Worm (Caenorhabditis elegans) whole organism, L4 larva: Measurements from ENCODE around the gene cct-1.

Source experiments
- F10B5.3 ChIP-seq: sonication (generic microtip); optimal IDR thresholded peaks from 2 replicates; lab custom pipeline; 2016; ENCODE audit warnings: mild to moderate bottlenecking, missing genetic modification characterization, missing compliant biosample characterization
- F37D6.2 ChIP-seq: sonication (generic microtip); optimal IDR thresholded peaks from 2 replicates; lab custom pipeline; 2016; ENCODE audit warnings: mild to moderate bottlenecking, missing genetic modification characterization, missing compliant biosample characterization
- F44E2.7 ChIP-seq: fragments of 200-800 bp; sonication (Bioruptor generic); IDR thresholded peaks from 2 replicates; pipeline ENCODE4 v2.1.2; 2022; ENCODE audit warnings: missing genetic modification characterization, missing compliant biosample characterization
- T26A8.4 ChIP-seq: fragments of 200-800 bp; sonication (Bioruptor generic); IDR thresholded peaks from 2 replicates; pipeline ENCODE4 v1.3.6; 2022; ENCODE audit warnings: missing genetic modification characterization, missing compliant biosample characterization
- Y105C5A.15 ChIP-seq: fragments of 200-800 bp; sonication (Bioruptor generic); IDR thresholded peaks from 2 replicates; pipeline ENCODE4 v1.3.6; 2022; ENCODE audit warnings: missing genetic modification characterization, missing compliant biosample characterization
- Y5F2A.4 ChIP-seq: fragments of 200-800 bp; sonication (Bioruptor generic); optimal IDR thresholded peaks from 2 replicates; lab custom pipeline; 2018; ENCODE audit warnings: mild to moderate bottlenecking, missing genetic modification characterization, missing compliant biosample characterization
- aha-1 ChIP-seq: fragments of 150-350 bp; peaks from one replicate; lab custom pipeline; 2014; ENCODE audit warnings: missing biosample characterization, missing genetic modification characterization
- ama-1 ChIP-seq: fragments of 150-350 bp; optimal IDR thresholded peaks from 2 replicates; lab custom pipeline; 2014; ENCODE audit warnings: inconsistent platforms, mixed read lengths
- arid-1 ChIP-seq: fragments of 200-800 bp; sonication (Bioruptor generic); conservative IDR thresholded peaks from 2 replicates; pipeline ENCODE4 v1.3.6; 2022; ENCODE audit warnings: missing genetic modification reagents, missing genetic modification characterization, missing compliant biosample characterization
- attf-4 ChIP-seq: sonication (generic microtip); optimal IDR thresholded peaks from 3 replicates; lab custom pipeline; 2017; ENCODE audit warnings: missing biosample characterization, missing genetic modification characterization
- ceh-28 ChIP-seq: fragments of 150-350 bp; optimal IDR thresholded peaks from 2 replicates; lab custom pipeline; 2014; ENCODE audit warnings: missing biosample characterization, missing genetic modification reagents, missing genetic modification characterization
- ceh-44 ChIP-seq: fragments of 200-800 bp; sonication (Bioruptor generic); IDR thresholded peaks from 2 replicates; pipeline ENCODE4 v1.3.6; 2022; ENCODE audit warnings: missing genetic modification reagents, missing genetic modification characterization, missing compliant biosample characterization
- ctbp-1 ChIP-seq: fragments of 200-800 bp; sonication (Bioruptor generic); IDR thresholded peaks from 2 replicates; pipeline ENCODE4 v1.3.6; 2022; ENCODE audit warnings: missing genetic modification reagents, missing genetic modification characterization, missing compliant biosample characterization
- daf-12 ChIP-seq: fragments of 150-350 bp; optimal IDR thresholded peaks from 2 replicates; lab custom pipeline; 2014; ENCODE audit warnings: missing biosample characterization, missing genetic modification reagents, missing genetic modification characterization
- daf-8 ChIP-seq: fragments of 200-800 bp; sonication (Bioruptor generic); IDR thresholded peaks from 2 replicates; pipeline ENCODE4 v1.3.6; 2022; ENCODE audit warnings: missing genetic modification characterization, missing compliant biosample characterization
- dpl-1 ChIP-seq: fragments of 150-350 bp; optimal IDR thresholded peaks from 2 replicates; lab custom pipeline; 2014; ENCODE audit warnings: missing biosample characterization, missing genetic modification reagents, missing genetic modification characterization
- duxl-1 ChIP-seq: sonication (generic microtip); optimal IDR thresholded peaks from 2 replicates; lab custom pipeline; 2016; ENCODE audit warnings: mild to moderate bottlenecking, missing genetic modification characterization, moderate library complexity, missing compliant biosample characterization; ENCODE audit not compliant: poor library complexity
- fos-1 ChIP-seq: fragments of 150-350 bp; optimal IDR thresholded peaks from 2 replicates; lab custom pipeline; 2014; ENCODE audit warnings: missing biosample characterization, missing genetic modification characterization
- hif-1 ChIP-seq, 2 experiments: sonication (generic microtip); optimal IDR thresholded peaks; 2 replicates each; lab custom pipeline; 2016 to 2017; ENCODE audit warnings: missing compliant biosample characterization in 2 of 2, missing genetic modification characterization in 2 of 2, missing genetic modification reagents in 2 of 2, missing genotype in 2 of 2, mild to moderate bottlenecking in 1 of 2
- hlh-11 ChIP-seq: fragments of 200-800 bp; sonication (Bioruptor generic); optimal IDR thresholded peaks from 2 replicates; lab custom pipeline; 2018; ENCODE audit warnings: mild to moderate bottlenecking, missing genetic modification characterization, missing compliant biosample characterization
- hmg-1.1 ChIP-seq: fragments of 200-800 bp; sonication (Bioruptor generic); IDR thresholded peaks from 2 replicates; pipeline ENCODE4 v1.3.6; 2022; ENCODE audit warnings: missing genetic modification reagents, missing genetic modification characterization, missing compliant biosample characterization
- jun-1 ChIP-seq: fragments of 150-350 bp; optimal IDR thresholded peaks from 2 replicates; lab custom pipeline; 2014; ENCODE audit warnings: missing biosample characterization, missing genetic modification reagents, missing genetic modification characterization
- lim-7 ChIP-seq: fragments of 200-800 bp; sonication (Bioruptor generic); IDR thresholded peaks from 2 replicates; pipeline ENCODE4 v1.3.6; 2022; ENCODE audit warnings: missing genetic modification characterization, missing compliant biosample characterization
- lin-1 ChIP-seq: fragments of 200-800 bp; sonication (Bioruptor generic); IDR thresholded peaks from 2 replicates; pipeline ENCODE4 v1.3.6; 2022; ENCODE audit warnings: missing genetic modification reagents, missing genetic modification characterization, missing compliant biosample characterization
- lin-13 ChIP-seq: fragments of 150-350 bp; optimal IDR thresholded peaks from 2 replicates; lab custom pipeline; 2014; ENCODE audit warnings: missing biosample characterization, missing genetic modification reagents, missing genetic modification characterization
- lin-15B ChIP-seq: fragments of 150-350 bp; sonication (generic microtip); optimal IDR thresholded peaks from 3 replicates; lab custom pipeline; 2014; ENCODE audit warnings: missing biosample characterization, missing genetic modification characterization
- lin-39 ChIP-seq: fragments of 150-350 bp; optimal IDR thresholded peaks from 2 replicates; lab custom pipeline; 2014; ENCODE audit warnings: missing biosample characterization, missing genetic modification reagents, missing genetic modification characterization
- lsy-2 ChIP-seq, 2 experiments: fragments of 150-350 bp in 1 of 2; sonication (generic microtip) in 1 of 2; optimal IDR thresholded peaks; 2 replicates each; lab custom pipeline; 2014 to 2017; ENCODE audit warnings: missing biosample characterization in 2 of 2, missing genetic modification characterization in 2 of 2
- mdl-1 ChIP-seq, 2 experiments: fragments of 150-350 bp in 1 of 2; sonication (generic microtip) in 1 of 2; optimal IDR thresholded peaks; 2 replicates each; lab custom pipeline; 2014 to 2017; ENCODE audit warnings: missing biosample characterization in 2 of 2, missing genetic modification characterization in 2 of 2
- mes-2 ChIP-seq: sonication (generic microtip); optimal IDR thresholded peaks from 2 replicates; lab custom pipeline; 2016; ENCODE audit warnings: missing genotype, mild to moderate bottlenecking, missing genetic modification characterization, missing compliant biosample characterization; ENCODE audit not compliant: poor library complexity, severe bottlenecking
- mxl-2 ChIP-seq: fragments of 200-800 bp; sonication (Bioruptor generic); conservative IDR thresholded peaks from 2 replicates; pipeline ENCODE4 v1.3.6; 2022; ENCODE audit warnings: missing genetic modification reagents, missing genetic modification characterization, missing compliant biosample characterization
- mxl-3 ChIP-seq: fragments of 200-800 bp; sonication (Bioruptor generic); optimal IDR thresholded peaks from 2 replicates; lab custom pipeline; 2018; ENCODE audit warnings: mild to moderate bottlenecking, missing genetic modification characterization, missing compliant biosample characterization
- nhr-102 ChIP-seq: sonication (generic microtip); optimal IDR thresholded peaks from 2 replicates; lab custom pipeline; 2016; ENCODE audit warnings: mild to moderate bottlenecking, missing genetic modification characterization, moderate library complexity, missing compliant biosample characterization
- nhr-11 ChIP-seq: fragments of 150-350 bp; optimal IDR thresholded peaks from 2 replicates; lab custom pipeline; 2014; ENCODE audit warnings: missing biosample characterization, missing genetic modification characterization
- nhr-111 ChIP-seq: fragments of 200-800 bp; sonication (Bioruptor generic); optimal IDR thresholded peaks from 2 replicates; lab custom pipeline; 2018; ENCODE audit warnings: mild to moderate bottlenecking, missing genetic modification characterization, missing compliant biosample characterization
- nhr-28 ChIP-seq: fragments of 150-350 bp; optimal IDR thresholded peaks from 2 replicates; lab custom pipeline; 2014; ENCODE audit warnings: missing biosample characterization, missing genetic modification characterization
- nhr-41 ChIP-seq: fragments of 200-800 bp; sonication (Bioruptor generic); IDR thresholded peaks from 2 replicates; pipeline ENCODE4 v1.3.6; 2022; ENCODE audit warnings: missing genetic modification reagents, missing genetic modification characterization, missing compliant biosample characterization
- nhr-42 ChIP-seq: fragments of 200-800 bp; sonication (Bioruptor generic); IDR thresholded peaks from 2 replicates; pipeline ENCODE4 v1.3.6; 2022; ENCODE audit warnings: missing genetic modification characterization, missing compliant biosample characterization
- nhr-6 ChIP-seq: fragments of 150-350 bp; optimal IDR thresholded peaks from 2 replicates; lab custom pipeline; 2014; ENCODE audit warnings: missing biosample characterization, missing genetic modification characterization
- nhr-77 ChIP-seq: fragments of 150-350 bp; optimal IDR thresholded peaks from 2 replicates; lab custom pipeline; 2014; ENCODE audit warnings: missing biosample characterization, missing genetic modification characterization
- pha-4 ChIP-seq, 2 experiments: fragments of 150-350 bp in 1 of 2; fragments of 200-800 bp in 1 of 2; sonication (Bioruptor generic) in 1 of 2; IDR thresholded peaks in 1 of 2; optimal IDR thresholded peaks in 1 of 2; 2 replicates each; pipeline versions ENCODE4 v1.3.6 to Lab custom; 2014 to 2022; ENCODE audit warnings: missing genetic modification characterization in 2 of 2, missing genetic modification reagents in 2 of 2, missing biosample characterization in 1 of 2, missing compliant biosample characterization in 1 of 2
- php-3 ChIP-seq: fragments of 200-800 bp; sonication (Bioruptor generic); IDR thresholded peaks from 2 replicates; pipeline ENCODE4 v1.3.6; 2022; ENCODE audit warnings: missing genetic modification reagents, missing genetic modification characterization, missing compliant biosample characterization
- pqm-1 ChIP-seq: sonication (generic microtip); optimal IDR thresholded peaks from 2 replicates; lab custom pipeline; 2017; ENCODE audit warnings: missing biosample characterization, missing genetic modification characterization
- sdz-12 ChIP-seq: fragments of 200-800 bp; sonication (Bioruptor generic); optimal IDR thresholded peaks from 2 replicates; lab custom pipeline; 2018; ENCODE audit warnings: mild to moderate bottlenecking, missing genetic modification characterization, missing compliant biosample characterization
- spr-1 ChIP-seq: sonication (generic microtip); optimal IDR thresholded peaks from 2 replicates; lab custom pipeline; 2016; ENCODE audit warnings: mild to moderate bottlenecking, missing genetic modification characterization, missing compliant biosample characterization
- spr-3 ChIP-seq: fragments of 200-800 bp; sonication (Bioruptor generic); optimal IDR thresholded peaks from 2 replicates; lab custom pipeline; 2018; ENCODE audit warnings: mild to moderate bottlenecking, missing genetic modification characterization, missing compliant biosample characterization
- tag-97 ChIP-seq: fragments of 200-800 bp; sonication (Bioruptor generic); IDR thresholded peaks from 2 replicates; pipeline ENCODE4 v1.3.6; 2022; ENCODE audit warnings: missing genetic modification characterization, missing compliant biosample characterization
- vab-7 ChIP-seq: fragments of 200-800 bp; sonication (Bioruptor generic); IDR thresholded peaks from 2 replicates; pipeline ENCODE4 v1.3.6; 2022; ENCODE audit warnings: missing genetic modification reagents, missing genetic modification characterization, missing compliant biosample characterization
- zfp-2 ChIP-seq: sonication (generic microtip); optimal IDR thresholded peaks from 2 replicates; lab custom pipeline; 2016; ENCODE audit warnings: mild to moderate bottlenecking, missing genetic modification characterization, missing compliant biosample characterization
- zfp-3 ChIP-seq: fragments of 200-800 bp; sonication (Bioruptor generic); conservative IDR thresholded peaks from 2 replicates; pipeline ENCODE4 v1.3.6; 2022; ENCODE audit warnings: missing genetic modification reagents, missing genetic modification characterization, missing compliant biosample characterization
- ztf-11 ChIP-seq: fragments of 150-350 bp; optimal IDR thresholded peaks from 2 replicates; lab custom pipeline; 2014; ENCODE audit warnings: missing biosample characterization, missing genetic modification characterization

Gene cct-1

ce11 chrII:8185016-8185493 lies at the start of gene cct-1, which contains the start of gene mig-5 (continued):
- TF ChIP-seq lin-1 (GFP tag; lab: Robert Waterston, UW) (peak; percentile 85), arid-1 (GFP tag; lab: Robert Waterston, UW) (peak; percentile 93), mxl-3 (GFP tag; lab: Kevin White, UChicago) (peak; percentile 56), hlh-11 (tag; lab: Kevin White, UChicago) (peak; percentile 94), nhr-102 (tag; lab: Kevin White, UChicago) (peak; percentile 96), F10B5.3 (tag; lab: Kevin White, UChicago) (peak; percentile 85), dpl-1 (GFP tag; lab: Kevin White, UChicago) (peak; percentile 91), pha-4 (GFP tag; IDR thresholded peaks at IDR 0.05; lab: Robert Waterston, UW) (peak; percentile 87), pha-4 (tag; optimal IDR thresholded peaks at IDR 0.05; lab: Kevin White, UChicago) (peak; percentile 88), lin-13 (peak; percentile 87), lin-39 (tag; lab: Kevin White, UChicago) (peak; percentile 83), aha-1 (tag; lab: Kevin White, UChicago) (peak; percentile 85), ama-1 (lab: Kevin White, UChicago) (no peak), mxl-2 (peak; percentile 57; the same call in 1 of the 2 replicates), nhr-28 (tag; lab: Kevin White, UChicago) (peak; percentile 91), zfp-2 (peak; percentile 78), hif-1 (tag; optimal IDR thresholded peaks at IDR 0.05; lab: Kevin White, UChicago) (peak in 1 of 2 experiments; percentile 67), T26A8.4 (GFP tag; lab: Robert Waterston, UW) (peak; percentile 97), jun-1 (tag; lab: Kevin White, UChicago) (peak; percentile 86), ceh-28 (tag; lab: Kevin White, UChicago) (peak; percentile 25), daf-12 (no peak), Y105C5A.15 (GFP tag; lab: Robert Waterston, UW) (no peak), zfp-3 (GFP tag; lab: Robert Waterston, UW) (peak; percentile 87), ceh-44 (peak; percentile 53; the same call in 1 of the 2 replicates), sdz-12 (GFP tag; lab: Kevin White, UChicago) (no peak), lin-15B (peak; percentile 90), php-3 (peak; percentile 96), attf-4 (tag; lab: Kevin White, UChicago) (no peak), nhr-111 (GFP tag; lab: Kevin White, UChicago) (no peak), nhr-41 (GFP tag; lab: Robert Waterston, UW) (no peak), fos-1 (tag; lab: Kevin White, UChicago) (peak; percentile 9), nhr-77 (peak; percentile 98), daf-8 (no peak), spr-3 (GFP tag; lab: Kevin White, UChicago) (peak; percentile 78), pqm-1 (tag; lab: Kevin White, UChicago) (peak; percentile 62), F44E2.7 (no peak), spr-1 (tag; lab: Kevin White, UChicago) (peak; percentile 91), mdl-1 (tag; optimal IDR thresholded peaks at IDR 0.05; lab: Kevin White, UChicago) (peak; percentile 51 to 75), hmg-1.1 (GFP tag; lab: Robert Waterston, UW) (peak; percentile 98), duxl-1 (tag; lab: Kevin White, UChicago) (peak; percentile 92), nhr-6 (tag; lab: Kevin White, UChicago) (peak; percentile 98), nhr-42 (peak; percentile 78; the same call in 1 of the 2 replicates), nhr-11 (tag; lab: Kevin White, UChicago) (peak; percentile 95), vab-7 (GFP tag; lab: Robert Waterston, UW) (0 out of 2 replicates have a peak, but pooled peaks have one; percentile 29), tag-97 (GFP tag; lab: Robert Waterston, UW) (no peak), lsy-2 (tag; optimal IDR thresholded peaks at IDR 0.05; lab: Kevin White, UChicago) (peak; percentile 99 to 100), mes-2 (tag; lab: Kevin White, UChicago) (peak; percentile 98), lim-7 (GFP tag; lab: Robert Waterston, UW) (no peak), ctbp-1 (GFP tag; lab: Robert Waterston, UW) (peak; percentile 93), Y5F2A.4 (GFP tag; lab: Kevin White, UChicago) (peak; percentile 41), F37D6.2 (tag; lab: Kevin White, UChicago) (peak; percentile 88), ztf-11 (tag; lab: Kevin White, UChicago) (no peak)
